Worm (Caenorhabditis elegans) whole organism, late embryonic: ENCODE measurements around the gene F36H5.9.

Experiments
- F13H6.1 ChIP-seq: sonication (generic microtip); optimal IDR thresholded peaks from 2 replicates; lab custom pipeline; 2016; ENCODE audit warnings: missing genetic modification characterization, missing compliant biosample characterization
- K09A11.1 ChIP-seq: sonication (generic microtip); optimal IDR thresholded peaks from 2 replicates; lab custom pipeline; 2017; ENCODE audit warnings: antibody characterized with exemption, mild to moderate bottlenecking, missing genetic modification characterization, missing compliant biosample characterization; ENCODE audit not compliant: insufficient read depth
- ceh-22 ChIP-seq: sonication (generic microtip); optimal IDR thresholded peaks from 2 replicates; lab custom pipeline; 2017; ENCODE audit warnings: missing biosample characterization, missing genetic modification characterization
- dve-1 ChIP-seq: sonication (generic microtip); optimal IDR thresholded peaks from 2 replicates; lab custom pipeline; 2017; ENCODE audit warnings: antibody characterized with exemption, mild to moderate bottlenecking, missing genetic modification characterization, missing compliant biosample characterization
- ets-4 ChIP-seq: sonication (generic microtip); optimal IDR thresholded peaks from 2 replicates; lab custom pipeline; 2016; ENCODE audit warnings: missing genetic modification characterization, missing compliant biosample characterization
- eyg-1 ChIP-seq: sonication (generic microtip); optimal IDR thresholded peaks from 2 replicates; lab custom pipeline; 2016; ENCODE audit warnings: missing genotype, missing genetic modification characterization, missing compliant biosample characterization
- hlh-15 ChIP-seq: sonication (generic microtip); optimal IDR thresholded peaks from 2 replicates; lab custom pipeline; 2016; ENCODE audit warnings: missing genetic modification characterization, missing compliant biosample characterization
- hlh-6 ChIP-seq: sonication (generic microtip); optimal IDR thresholded peaks from 2 replicates; lab custom pipeline; 2016; ENCODE audit warnings: missing genotype, missing genetic modification characterization, missing compliant biosample characterization
- lin-11 ChIP-seq: fragments of 200-800 bp; sonication (Bioruptor generic); optimal IDR thresholded peaks from 2 replicates; lab custom pipeline; 2018; ENCODE audit warnings: mild to moderate bottlenecking, missing genetic modification characterization, missing compliant biosample characterization
- madf-2 ChIP-seq: sonication (generic microtip); optimal IDR thresholded peaks from 2 replicates; lab custom pipeline; 2017; ENCODE audit warnings: missing genetic modification characterization, missing compliant biosample characterization
- mec-3 ChIP-seq: sonication (generic microtip); optimal IDR thresholded peaks from 2 replicates; lab custom pipeline; 2016; ENCODE audit warnings: borderline replicate concordance, missing genetic modification characterization, missing compliant biosample characterization
- pag-3 ChIP-seq: sonication (generic microtip); optimal IDR thresholded peaks from 2 replicates; lab custom pipeline; 2016; ENCODE audit warnings: missing compliant biosample characterization, missing genetic modification characterization, borderline replicate concordance
- pha-2 ChIP-seq: sonication (generic microtip); optimal IDR thresholded peaks from 2 replicates; lab custom pipeline; 2017; ENCODE audit warnings: mild to moderate bottlenecking, missing genetic modification characterization, missing compliant biosample characterization
- pqm-1 ChIP-seq: sonication (generic microtip); optimal IDR thresholded peaks from 2 replicates; lab custom pipeline; 2016; ENCODE audit warnings: missing genetic modification characterization, missing compliant biosample characterization
- tbx-2 ChIP-seq: sonication (generic microtip); optimal IDR thresholded peaks from 2 replicates; lab custom pipeline; 2016; ENCODE audit warnings: missing genetic modification characterization, missing compliant biosample characterization
- ttx-3 ChIP-seq: sonication (generic microtip); optimal IDR thresholded peaks from 2 replicates; lab custom pipeline; 2016; ENCODE audit warnings: missing genetic modification reagents, missing genetic modification characterization, missing compliant biosample characterization
- unc-42 ChIP-seq: sonication (generic microtip); optimal IDR thresholded peaks from 2 replicates; lab custom pipeline; 2016; ENCODE audit warnings: missing genotype, missing genetic modification characterization, missing compliant biosample characterization
- unc-55 ChIP-seq: sonication (generic microtip); optimal IDR thresholded peaks from 2 replicates; lab custom pipeline; 2017; ENCODE audit warnings: missing biosample characterization, missing genetic modification reagents, missing genetic modification characterization
- zip-5 ChIP-seq: sonication (generic microtip); optimal IDR thresholded peaks from 2 replicates; lab custom pipeline; 2016; ENCODE audit warnings: missing genetic modification characterization, missing compliant biosample characterization

F36H5.9 gene

ce11 chrII:1706385-1706784 lies 46.5 kb downstream of the F36H5.9 start, which contains the start of gene sdz-18:
TSS of gene sdz-18 (minus strand) at chrII:1706485.
- TF ChIP-seq ttx-3 (tag; lab: Kevin White, UChicago): no peak
- no peak for TF ChIP-seq dve-1 (tag; lab: Kevin White, UChicago)
- TF ChIP-seq ets-4 (tag; lab: Kevin White, UChicago): no peak
- TF ChIP-seq tbx-2 (tag; lab: Kevin White, UChicago): no peak
- no peak for TF ChIP-seq eyg-1 (tag; lab: Kevin White, UChicago)
- TF ChIP-seq hlh-6 (tag; lab: Kevin White, UChicago): no peak
- TF ChIP-seq pag-3: no peak
- no peak for TF ChIP-seq madf-2 (tag; lab: Kevin White, UChicago)
- TF ChIP-seq unc-42 (tag; lab: Kevin White, UChicago): no peak
- TF ChIP-seq pha-2 (tag; lab: Kevin White, UChicago): no peak
- TF ChIP-seq lin-11: no peak
- no peak for TF ChIP-seq K09A11.1 (tag; lab: Kevin White, UChicago)
- no peak for TF ChIP-seq F13H6.1 (tag; lab: Kevin White, UChicago)
- no peak for TF ChIP-seq hlh-15 (tag; lab: Kevin White, UChicago)
- no peak for TF ChIP-seq unc-55

DNA sequence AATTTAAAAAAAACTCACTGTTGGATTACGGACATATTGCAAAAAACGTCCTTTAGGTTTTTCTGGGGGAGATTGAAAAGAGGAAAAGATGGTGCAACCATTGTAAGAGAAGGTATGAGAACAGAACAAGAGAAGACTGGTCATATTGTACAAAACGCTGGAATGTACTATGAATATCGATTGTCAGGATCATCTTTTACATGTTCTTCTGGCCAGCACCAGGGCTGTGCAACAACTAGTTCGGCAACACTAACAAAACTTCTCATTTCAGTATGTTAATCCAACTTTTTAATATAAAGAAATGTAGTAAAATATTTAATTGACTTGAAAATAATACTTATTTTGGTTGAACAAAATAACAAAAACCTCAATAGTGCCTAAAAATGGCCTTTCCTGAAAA lies 49.5 kb downstream of the F36H5.9 start, which contains the start of gene fbxb-47:
TSS of gene fbxb-47 (minus strand) at position 101 of the 400 bp plus-strand sequence.
- TF ChIP-seq mec-3: no peak
- no peak for TF ChIP-seq pqm-1 (tag; lab: Kevin White, UChicago)
- TF ChIP-seq zip-5 (tag; lab: Kevin White, UChicago): no peak
- no peak for TF ChIP-seq ceh-22 (tag; lab: Kevin White, UChicago)
